Fruit fly (Drosophila melanogaster): ENCODE data around the gene LManII.
A peak's percentile ranks its signal among the peaks of the same experiment; 100 is the strongest.

LManII gene

DNA sequence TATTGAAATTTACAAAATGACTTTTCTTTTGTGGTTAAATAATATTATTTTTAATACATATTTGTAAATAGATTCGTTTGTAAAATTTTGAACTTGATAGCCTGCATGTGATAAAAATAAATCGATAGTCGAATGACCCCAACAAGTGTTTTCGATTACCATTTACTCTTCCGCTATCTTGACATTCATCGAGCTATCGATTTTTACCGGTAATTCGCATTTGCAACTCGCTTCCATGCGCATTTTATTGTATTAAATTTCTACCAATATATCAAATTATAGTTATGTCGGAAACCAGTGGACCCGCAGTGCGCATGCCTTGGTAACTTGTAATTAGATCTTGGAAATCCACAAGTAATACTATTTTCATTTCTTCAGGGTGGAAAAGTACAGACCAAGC lies 38.5 kb upstream of the LManII start, which contains the start of gene RfC3 (continued):
- TF ChIP-seq CG31365 (tag; optimal IDR thresholded peaks at IDR 0.05) (no peak), crc (GFP tag; optimal IDR thresholded peaks at IDR 0.05) (no peak), row (GFP tag; IDR thresholded peaks at IDR 0.05) (no peak), CG10654 (GFP tag; optimal IDR thresholded peaks at IDR 0.05) (no peak), Dp (GFP tag; optimal IDR thresholded peaks at IDR 0.05) (peak; percentile 92), CG31388 (GFP tag; optimal IDR thresholded peaks at IDR 0.05) (no peak), Spps (tag; optimal IDR thresholded peaks at IDR 0.05) (no peak), z (GFP tag; IDR thresholded peaks at IDR 0.05) (no peak), hth (optimal IDR thresholded peaks at IDR 0.05) (no peak), CG4854 (GFP tag; optimal IDR thresholded peaks at IDR 0.05) (no peak), Mes4 (GFP tag; optimal IDR thresholded peaks at IDR 0.05) (no peak), CG12659 (GFP tag; optimal IDR thresholded peaks at IDR 0.05) (peak; percentile 7), Atf6 (GFP tag; IDR thresholded peaks at IDR 0.05) (no peak), CG31441 (GFP tag; IDR thresholded peaks at IDR 0.05) (no peak), dmrt11E (tag; optimal IDR thresholded peaks at IDR 0.05) (no peak), grn (GFP tag; optimal IDR thresholded peaks at IDR 0.05) (no peak), Neu2 (GFP tag; optimal IDR thresholded peaks at IDR 0.05; ENCODE audit: borderline replicate concordance) (no peak), Ssrp (tag; optimal IDR thresholded peaks at IDR 0.05) (no peak), hb (GFP tag; IDR thresholded peaks at IDR 0.05; ENCODE audit: partially characterized antibody) (peak; percentile 80), CG18619 (GFP tag; optimal IDR thresholded peaks at IDR 0.05) (no peak), tna (GFP tag; IDR thresholded peaks at IDR 0.05; ENCODE audit: partially characterized antibody) (peak; percentile 97), CG11696 (GFP tag; IDR thresholded peaks at IDR 0.05) (no peak), CG2875 (GFP tag; optimal IDR thresholded peaks at IDR 0.05) (no peak), Hr39 (optimal IDR thresholded peaks at IDR 0.05) (no peak), Sox100B (GFP tag; optimal IDR thresholded peaks at IDR 0.05) (no peak), HLH54F (GFP tag; optimal IDR thresholded peaks at IDR 0.05) (no peak), chm (GFP tag; IDR thresholded peaks at IDR 0.05) (no peak), CG4424 (GFP tag; optimal IDR thresholded peaks at IDR 0.05) (no peak), CG8089 (GFP tag; optimal IDR thresholded peaks at IDR 0.05) (no peak), sc (optimal IDR thresholded peaks at IDR 0.05) (no peak), sc (GFP tag; optimal IDR thresholded peaks at IDR 0.05) (no peak), CG2712 (tag; optimal IDR thresholded peaks at IDR 0.05) (no peak), shn (GFP tag; optimal IDR thresholded peaks at IDR 0.05) (no peak), TFAM (GFP tag; optimal IDR thresholded peaks at IDR 0.05) (no peak), Ets65A (GFP tag) (no peak), peb (GFP tag; IDR thresholded peaks at IDR 0.05) (no peak), CG34422 (GFP tag; IDR thresholded peaks at IDR 0.05) (no peak), CG10147 (GFP tag; optimal IDR thresholded peaks at IDR 0.05) (no peak), twi (tag; optimal IDR thresholded peaks at IDR 0.05) (no peak), CG17186 (GFP tag; optimal IDR thresholded peaks at IDR 0.05) (no peak), CG8924 (tag; optimal IDR thresholded peaks at IDR 0.05) (no peak), ac (GFP tag; optimal IDR thresholded peaks at IDR 0.05) (no peak), NFAT (GFP tag; IDR thresholded peaks at IDR 0.05) (no peak), vnd (GFP tag; IDR thresholded peaks at IDR 0.05; ENCODE audit: partially characterized antibody) (peak; percentile 87), run (tag; optimal IDR thresholded peaks at IDR 0.05) (no peak), CG10267 (tag; optimal IDR thresholded peaks at IDR 0.05) (peak; percentile 21), CG10979 (tag; optimal IDR thresholded peaks at IDR 0.05) (no peak), CG17328 (GFP tag; IDR thresholded peaks at IDR 0.05) (no peak), CG8478 (optimal IDR thresholded peaks at IDR 0.05) (no peak), pzg (GFP tag; optimal IDR thresholded peaks at IDR 0.05) (peak; percentile 64), E2f2 (GFP tag; IDR thresholded peaks at IDR 0.05) (peak; percentile 90), CG11504 (tag; optimal IDR thresholded peaks at IDR 0.05) (no peak), crol (GFP tag; IDR thresholded peaks at IDR 0.05) (no peak), trem (tag; optimal IDR thresholded peaks at IDR 0.05) (peak; percentile 55)

All from whole organism, embryonic.